Fruit fly (Drosophila melanogaster) whole organism, prepupa: ENCODE results near the gene CG17777.

ENCODE experiments used
- CG11902 ChIP-seq: fragments of 200-800 bp; sonication (Bioruptor generic); optimal IDR thresholded peaks from 3 replicates; lab custom pipeline; 2016; ENCODE audit warnings: missing biosample characterization, missing genetic modification characterization
- CG3919 ChIP-seq: fragments of 200-800 bp; sonication (Bioruptor generic); optimal IDR thresholded peaks from 3 replicates; lab custom pipeline; 2016; ENCODE audit warnings: missing biosample characterization, missing genetic modification characterization
- CG6276 ChIP-seq: fragments of 200-800 bp; sonication (Bioruptor generic); optimal IDR thresholded peaks from 2 replicates; lab custom pipeline; 2017; ENCODE audit warnings: missing biosample characterization, mild to moderate bottlenecking, missing genetic modification characterization
- CG6792 ChIP-seq: fragments of 200-800 bp; sonication (Bioruptor generic); optimal IDR thresholded peaks from 3 replicates; lab custom pipeline; 2016; ENCODE audit warnings: missing biosample characterization, missing genetic modification characterization
- CG7368 ChIP-seq: fragments of 200-800 bp; sonication (Bioruptor generic); optimal IDR thresholded peaks from 3 replicates; lab custom pipeline; 2016; ENCODE audit warnings: missing biosample characterization, missing genetic modification characterization
- Eip93F ChIP-seq: fragments of 200-800 bp; sonication (Bioruptor generic); optimal IDR thresholded peaks from 2 replicates; lab custom pipeline; 2016; ENCODE audit warnings: missing biosample characterization, mild to moderate bottlenecking, missing genetic modification characterization
- Gug ChIP-seq: fragments of 200-800 bp; sonication (Bioruptor generic); IDR thresholded peaks from 2 replicates; pipeline ENCODE4 v1.3.6; 2022; ENCODE audit warnings: missing biosample characterization, missing genetic modification characterization
- OdsH ChIP-seq: fragments of 200-800 bp; sonication (Bioruptor generic); optimal IDR thresholded peaks from 3 replicates; lab custom pipeline; 2016; ENCODE audit warnings: missing biosample characterization, missing genetic modification characterization
- Sox15 ChIP-seq: fragments of 200-800 bp; sonication (Bioruptor generic); optimal IDR thresholded peaks from 3 replicates; lab custom pipeline; 2016; ENCODE audit warnings: missing biosample characterization, missing genetic modification characterization
- achi ChIP-seq: fragments of 200-800 bp; sonication (Bioruptor generic); optimal IDR thresholded peaks from 3 replicates; lab custom pipeline; 2016; ENCODE audit warnings: missing biosample characterization, missing genetic modification characterization
- acj6 ChIP-seq: fragments of 200-800 bp; sonication (Bioruptor generic); optimal IDR thresholded peaks from 3 replicates; lab custom pipeline; 2016; ENCODE audit warnings: missing biosample characterization, missing genetic modification characterization
- fd85E ChIP-seq: fragments of 200-800 bp; sonication (Bioruptor generic); optimal IDR thresholded peaks from 3 replicates; lab custom pipeline; 2016; ENCODE audit warnings: missing biosample characterization, missing genetic modification characterization
- net ChIP-seq: fragments of 200-800 bp; sonication (Bioruptor generic); optimal IDR thresholded peaks from 3 replicates; lab custom pipeline; 2016; ENCODE audit warnings: missing biosample characterization, missing genetic modification characterization

- no peak for TF ChIP-seq achi (GFP tag; lab: Kevin White, UChicago)
- TF ChIP-seq Eip93F (GFP tag; lab: Kevin White, UChicago): no peak
- TF ChIP-seq CG6792 (GFP tag; lab: Kevin White, UChicago): no peak
- TF ChIP-seq acj6 (GFP tag; lab: Kevin White, UChicago): no peak
- TF ChIP-seq CG6276 (GFP tag; lab: Kevin White, UChicago): no peak
- TF ChIP-seq OdsH: no peak
- TF ChIP-seq CG11902: no peak
- no peak for TF ChIP-seq Sox15 (GFP tag; lab: Kevin White, UChicago)
- TF ChIP-seq CG3919 (GFP tag; lab: Kevin White, UChicago): no peak
- TF ChIP-seq Gug: no peak
- no peak for TF ChIP-seq fd85E (GFP tag; lab: Kevin White, UChicago)
- TF ChIP-seq net: no peak
- no peak for TF ChIP-seq CG7368
These were observed 12.6 kb downstream of the CG17777 start for dm6 chrX:2199303-2199702.
